Worm (Caenorhabditis elegans) whole organism, late embryonic: ENCODE data around the gene F52B10.3.

ENCODE experiments used
- C38D4.7 ChIP-seq: fragments of 200-800 bp; sonication (Bioruptor generic); optimal IDR thresholded peaks from 2 replicates; lab custom pipeline; 2018; ENCODE audit warnings: mild to moderate bottlenecking, missing genetic modification characterization, moderate library complexity, missing compliant biosample characterization
- F13H6.1 ChIP-seq: sonication (generic microtip); optimal IDR thresholded peaks from 2 replicates; lab custom pipeline; 2016; ENCODE audit warnings: missing genetic modification characterization, missing compliant biosample characterization
- K02D7.2 ChIP-seq: sonication (generic microtip); optimal IDR thresholded peaks from 2 replicates; lab custom pipeline; 2017; ENCODE audit warnings: mild to moderate bottlenecking, missing genetic modification characterization, missing compliant biosample characterization
- K09A11.1 ChIP-seq: sonication (generic microtip); optimal IDR thresholded peaks from 2 replicates; lab custom pipeline; 2017; ENCODE audit warnings: antibody characterized with exemption, mild to moderate bottlenecking, missing genetic modification characterization, missing compliant biosample characterization; ENCODE audit not compliant: insufficient read depth
- T23F11.4 ChIP-seq: fragments of 200-800 bp; sonication (Bioruptor generic); optimal IDR thresholded peaks from 2 replicates; lab custom pipeline; 2018; ENCODE audit warnings: mild to moderate bottlenecking, missing genetic modification characterization, missing compliant biosample characterization
- Y22D7AL.16 ChIP-seq: sonication (generic microtip); optimal IDR thresholded peaks from 2 replicates; lab custom pipeline; 2016; ENCODE audit warnings: missing genetic modification characterization, missing compliant biosample characterization
- ahr-1 ChIP-seq: sonication (generic microtip); optimal IDR thresholded peaks from 2 replicates; lab custom pipeline; 2016; ENCODE audit warnings: missing genetic modification characterization, missing compliant biosample characterization
- ceh-18 ChIP-seq: sonication (generic microtip); optimal IDR thresholded peaks from 2 replicates; lab custom pipeline; 2016; ENCODE audit warnings: missing genetic modification characterization, missing compliant biosample characterization
- ceh-19 ChIP-seq: fragments of 200-800 bp; sonication (Bioruptor generic); optimal IDR thresholded peaks from 2 replicates; lab custom pipeline; 2018; ENCODE audit warnings: mild to moderate bottlenecking, missing genetic modification characterization, missing compliant biosample characterization
- ceh-2 ChIP-seq: sonication (generic microtip); optimal IDR thresholded peaks from 2 replicates; lab custom pipeline; 2016; ENCODE audit warnings: missing genotype, missing genetic modification characterization, missing compliant biosample characterization
- ceh-22 ChIP-seq: sonication (generic microtip); optimal IDR thresholded peaks from 2 replicates; lab custom pipeline; 2017; ENCODE audit warnings: missing biosample characterization, missing genetic modification characterization
- ceh-24 ChIP-seq: sonication (generic microtip); optimal IDR thresholded peaks from 2 replicates; lab custom pipeline; 2016; ENCODE audit warnings: mild to moderate bottlenecking, missing genetic modification characterization, missing compliant biosample characterization
- ceh-30 ChIP-seq: fragments of 150-350 bp; optimal IDR thresholded peaks from 2 replicates; lab custom pipeline; 2014; ENCODE audit warnings: missing biosample characterization, missing genetic modification characterization
- ceh-31 ChIP-seq: sonication (generic microtip); optimal IDR thresholded peaks from 2 replicates; lab custom pipeline; 2016; ENCODE audit warnings: missing genetic modification characterization, missing compliant biosample characterization
- ceh-34 ChIP-seq: sonication (generic microtip); optimal IDR thresholded peaks from 2 replicates; lab custom pipeline; 2016; ENCODE audit warnings: mild to moderate bottlenecking, missing genetic modification characterization, missing compliant biosample characterization
- ceh-45 ChIP-seq: fragments of 200-800 bp; sonication (Bioruptor generic); IDR thresholded peaks from 2 replicates; pipeline ENCODE4 v1.3.6; 2022; ENCODE audit warnings: missing genetic modification reagents, missing genetic modification characterization, missing compliant biosample characterization
- ceh-48 ChIP-seq: sonication (generic microtip); optimal IDR thresholded peaks from 2 replicates; lab custom pipeline; 2016; ENCODE audit warnings: missing genetic modification characterization, inconsistent platforms, missing compliant biosample characterization
- ceh-9 ChIP-seq: sonication (generic microtip); optimal IDR thresholded peaks from 2 replicates; lab custom pipeline; 2016; ENCODE audit warnings: mild to moderate bottlenecking, missing genetic modification characterization, inconsistent platforms, missing compliant biosample characterization
- che-1 ChIP-seq: sonication (generic microtip); optimal IDR thresholded peaks from 2 replicates; lab custom pipeline; 2016; ENCODE audit warnings: mild to moderate bottlenecking, missing genetic modification characterization, missing compliant biosample characterization
- dmd-4 ChIP-seq: sonication (generic microtip); optimal IDR thresholded peaks from 2 replicates; lab custom pipeline; 2016; ENCODE audit warnings: borderline replicate concordance, missing genetic modification characterization, missing compliant biosample characterization
- dve-1 ChIP-seq: sonication (generic microtip); optimal IDR thresholded peaks from 2 replicates; lab custom pipeline; 2017; ENCODE audit warnings: antibody characterized with exemption, mild to moderate bottlenecking, missing genetic modification characterization, missing compliant biosample characterization
- elt-2 ChIP-seq: sonication (generic microtip); optimal IDR thresholded peaks from 2 replicates; lab custom pipeline; 2016; ENCODE audit warnings: missing genetic modification reagents, missing genetic modification characterization, missing compliant biosample characterization
- eyg-1 ChIP-seq: sonication (generic microtip); optimal IDR thresholded peaks from 2 replicates; lab custom pipeline; 2016; ENCODE audit warnings: missing genotype, missing genetic modification characterization, missing compliant biosample characterization
- fax-1 ChIP-seq: sonication (generic microtip); optimal IDR thresholded peaks from 2 replicates; lab custom pipeline; 2016; ENCODE audit warnings: missing genotype, missing genetic modification characterization, missing compliant biosample characterization
- fkh-10 ChIP-seq: fragments of 150-350 bp; optimal IDR thresholded peaks from 2 replicates; lab custom pipeline; 2014; ENCODE audit warnings: missing biosample characterization, missing genetic modification reagents, missing genetic modification characterization
- fkh-6 ChIP-seq: sonication (generic microtip); optimal IDR thresholded peaks from 2 replicates; lab custom pipeline; 2016; ENCODE audit warnings: missing genetic modification characterization, missing compliant biosample characterization
- gmeb-2 ChIP-seq: sonication (generic microtip); optimal IDR thresholded peaks from 2 replicates; lab custom pipeline; 2016; ENCODE audit warnings: missing genetic modification characterization, inconsistent platforms, missing compliant biosample characterization
- hlh-13 ChIP-seq: fragments of 200-800 bp; sonication (Bioruptor generic); optimal IDR thresholded peaks from 2 replicates; lab custom pipeline; 2018; ENCODE audit warnings: mild to moderate bottlenecking, missing genetic modification characterization, missing compliant biosample characterization
- hlh-15 ChIP-seq: sonication (generic microtip); optimal IDR thresholded peaks from 2 replicates; lab custom pipeline; 2016; ENCODE audit warnings: missing genetic modification characterization, missing compliant biosample characterization
- hlh-6 ChIP-seq: sonication (generic microtip); optimal IDR thresholded peaks from 2 replicates; lab custom pipeline; 2016; ENCODE audit warnings: missing genotype, missing genetic modification characterization, missing compliant biosample characterization
- lim-6 ChIP-seq: sonication (generic microtip); optimal IDR thresholded peaks from 2 replicates; lab custom pipeline; 2016; ENCODE audit warnings: missing genetic modification characterization, missing compliant biosample characterization
- madf-2 ChIP-seq: sonication (generic microtip); optimal IDR thresholded peaks from 2 replicates; lab custom pipeline; 2017; ENCODE audit warnings: missing genetic modification characterization, missing compliant biosample characterization
- nhr-11 ChIP-seq: fragments of 150-350 bp; optimal IDR thresholded peaks from 2 replicates; lab custom pipeline; 2014; ENCODE audit warnings: missing biosample characterization, missing genetic modification characterization
- nhr-232 ChIP-seq: sonication (generic microtip); optimal IDR thresholded peaks from 2 replicates; lab custom pipeline; 2016; ENCODE audit warnings: missing genetic modification characterization, missing compliant biosample characterization
- npax-4 ChIP-seq: sonication (generic microtip); optimal IDR thresholded peaks from 2 replicates; lab custom pipeline; 2016; ENCODE audit warnings: missing genetic modification characterization, missing compliant biosample characterization
- pat-9 ChIP-seq: fragments of 200-800 bp; sonication (Bioruptor generic); optimal IDR thresholded peaks from 2 replicates; lab custom pipeline; 2018; ENCODE audit warnings: mild to moderate bottlenecking, missing genetic modification characterization, moderate library complexity, missing compliant biosample characterization
- pax-1 ChIP-seq: fragments of 150-350 bp; optimal IDR thresholded peaks from 2 replicates; lab custom pipeline; 2014; ENCODE audit warnings: missing biosample characterization, missing genetic modification characterization
- pqm-1 ChIP-seq: sonication (generic microtip); optimal IDR thresholded peaks from 2 replicates; lab custom pipeline; 2016; ENCODE audit warnings: missing genetic modification characterization, missing compliant biosample characterization
- pros-1 ChIP-seq: fragments of 150-350 bp; optimal IDR thresholded peaks from 2 replicates; lab custom pipeline; 2014; ENCODE audit warnings: missing biosample characterization, missing genetic modification reagents, missing genetic modification characterization
- ref-2 ChIP-seq: sonication (generic microtip); optimal IDR thresholded peaks from 2 replicates; lab custom pipeline; 2016; ENCODE audit warnings: missing genetic modification characterization, missing compliant biosample characterization
- rnt-1 ChIP-seq: sonication (generic microtip); optimal IDR thresholded peaks from 2 replicates; lab custom pipeline; 2016; ENCODE audit warnings: missing genetic modification characterization, missing compliant biosample characterization
- sdc-2 ChIP-seq: sonication (generic microtip); optimal IDR thresholded peaks from 2 replicates; lab custom pipeline; 2016; ENCODE audit warnings: missing genotype, missing genetic modification characterization, missing compliant biosample characterization
- sox-2 ChIP-seq: fragments of 200-800 bp; sonication (Bioruptor generic); IDR thresholded peaks from 2 replicates; pipeline ENCODE4 v1.3.6; 2022; ENCODE audit warnings: missing genetic modification reagents, missing genetic modification characterization, missing compliant biosample characterization
- sox-4 ChIP-seq: sonication (generic microtip); optimal IDR thresholded peaks from 2 replicates; lab custom pipeline; 2017; ENCODE audit warnings: mild to moderate bottlenecking, missing genetic modification characterization, inconsistent platforms, missing compliant biosample characterization
- tbx-2 ChIP-seq: sonication (generic microtip); optimal IDR thresholded peaks from 2 replicates; lab custom pipeline; 2016; ENCODE audit warnings: missing genetic modification characterization, missing compliant biosample characterization
- ttx-3 ChIP-seq: sonication (generic microtip); optimal IDR thresholded peaks from 2 replicates; lab custom pipeline; 2016; ENCODE audit warnings: missing genetic modification reagents, missing genetic modification characterization, missing compliant biosample characterization
- unc-3 ChIP-seq, 2 experiments: fragments of 200-800 bp in 1 of 2; sonication (Bioruptor generic) in 1 of 2; sonication (generic microtip) in 1 of 2; conservative IDR thresholded peaks in 1 of 2; optimal IDR thresholded peaks in 1 of 2; 2 replicates each; pipeline versions ENCODE4 v1.3.6 to Lab custom; 2016 to 2022; ENCODE audit warnings: missing compliant biosample characterization in 2 of 2, missing genetic modification characterization in 2 of 2, missing genetic modification reagents in 1 of 2
- unc-42 ChIP-seq: sonication (generic microtip); optimal IDR thresholded peaks from 2 replicates; lab custom pipeline; 2016; ENCODE audit warnings: missing genotype, missing genetic modification characterization, missing compliant biosample characterization
- unc-55 ChIP-seq: sonication (generic microtip); optimal IDR thresholded peaks from 2 replicates; lab custom pipeline; 2017; ENCODE audit warnings: missing biosample characterization, missing genetic modification reagents, missing genetic modification characterization
- zip-5 ChIP-seq: sonication (generic microtip); optimal IDR thresholded peaks from 2 replicates; lab custom pipeline; 2016; ENCODE audit warnings: missing genetic modification characterization, missing compliant biosample characterization
- ztf-16 ChIP-seq: sonication (generic microtip); optimal IDR thresholded peaks from 2 replicates; lab custom pipeline; 2017; ENCODE audit warnings: missing genetic modification characterization, missing compliant biosample characterization

Gene F52B10.3

ce11 chrX:2852388-2852908 is 45.7 kb downstream of the F52B10.3 start, which contains the start of gene kin-29 (continued):
- TF ChIP-seq dmd-4, result peak; percentile 65
- TF ChIP-seq elt-2 (tag; lab: Kevin White, UChicago), result peak; percentile 36
- TF ChIP-seq pqm-1 (tag; lab: Kevin White, UChicago), result peak; percentile 74
- TF ChIP-seq ceh-24 (tag; lab: Kevin White, UChicago), result no peak
- peak; percentile 19 for TF ChIP-seq eyg-1 (tag; lab: Kevin White, UChicago)
- peak; percentile 57 for TF ChIP-seq madf-2 (tag; lab: Kevin White, UChicago)
- peak; percentile 94 for TF ChIP-seq ceh-31
- TF ChIP-seq ztf-16 (tag; lab: Kevin White, UChicago), result peak; percentile 64
- TF ChIP-seq Y22D7AL.16 (tag; lab: Kevin White, UChicago), result no peak
- TF ChIP-seq ceh-19 (GFP tag; lab: Kevin White, UChicago), result peak; percentile 80
- TF ChIP-seq hlh-6 (tag; lab: Kevin White, UChicago), result peak; percentile 78
- no peak for TF ChIP-seq pax-1
- TF ChIP-seq ref-2 (tag; lab: Kevin White, UChicago), result peak; percentile 86
- TF ChIP-seq ceh-34 (tag; lab: Kevin White, UChicago), result peak; percentile 96
- TF ChIP-seq F13H6.1 (tag; lab: Kevin White, UChicago), result peak; percentile 81
- TF ChIP-seq tbx-2 (tag; lab: Kevin White, UChicago), result peak; percentile 95
- peak; percentile 78 for TF ChIP-seq unc-42 (tag; lab: Kevin White, UChicago)
- TF ChIP-seq ttx-3 (tag; lab: Kevin White, UChicago), result no peak
- no peak for TF ChIP-seq nhr-11 (tag; lab: Kevin White, UChicago)
- TF ChIP-seq pat-9 (tag; lab: Kevin White, UChicago), result peak; percentile 62
- no peak for TF ChIP-seq nhr-232 (tag; lab: Kevin White, UChicago)
- TF ChIP-seq fkh-6 (tag; lab: Kevin White, UChicago), result no peak
- TF ChIP-seq ceh-18, result peak; percentile 98
- TF ChIP-seq T23F11.4 (GFP tag; lab: Kevin White, UChicago), result peak; percentile 22
- peak; percentile 68 for TF ChIP-seq sox-4 (tag; lab: Kevin White, UChicago)
- peak; percentile 44 for TF ChIP-seq che-1 (tag; lab: Kevin White, UChicago)
- peak; percentile 3 for TF ChIP-seq npax-4
- no peak for TF ChIP-seq ceh-45 (GFP tag; lab: Robert Waterston, UW)
- TF ChIP-seq fax-1 (tag; lab: Kevin White, UChicago), result peak; percentile 68
- TF ChIP-seq unc-55 (GFP tag; lab: Kevin White, UChicago), result peak; percentile 86
- TF ChIP-seq sox-2, result peak; percentile 1; the same call in 1 of the 2 replicates
- peak; percentile 68 for TF ChIP-seq dve-1
- TF ChIP-seq sdc-2 (tag; lab: Kevin White, UChicago), result peak; percentile 89
- no peak for TF ChIP-seq ceh-9 (tag; lab: Kevin White, UChicago)
- peak; percentile 85 for TF ChIP-seq pros-1
- TF ChIP-seq ceh-2 (tag; lab: Kevin White, UChicago), result peak; percentile 82
- TF ChIP-seq ahr-1, result no peak
- no peak for TF ChIP-seq unc-3 (GFP tag; conservative IDR thresholded peaks at IDR 0.05; lab: Robert Waterston, UW)
- TF ChIP-seq unc-3 (tag; optimal IDR thresholded peaks at IDR 0.05; lab: Kevin White, UChicago), result peak; percentile 53
- TF ChIP-seq fkh-10, result peak; percentile 60
- no peak for TF ChIP-seq ceh-30 (tag; lab: Kevin White, UChicago)
- TF ChIP-seq gmeb-2, result no peak
- TF ChIP-seq zip-5 (tag; lab: Kevin White, UChicago), result peak; percentile 20
- peak; percentile 45 for TF ChIP-seq lim-6
- TF ChIP-seq C38D4.7 (GFP tag; lab: Kevin White, UChicago), result peak; percentile 5
- TF ChIP-seq hlh-15 (tag; lab: Kevin White, UChicago), result no peak
- no peak for TF ChIP-seq hlh-13
- TF ChIP-seq K09A11.1 (tag; lab: Kevin White, UChicago), result no peak
- peak; percentile 13 for TF ChIP-seq ceh-48 (tag; lab: Kevin White, UChicago)
- TF ChIP-seq K02D7.2, result no peak
- TF ChIP-seq rnt-1 (tag; lab: Kevin White, UChicago), result peak; percentile 91
- TF ChIP-seq ceh-22 (tag; lab: Kevin White, UChicago), result no peak
